Worm (Caenorhabditis elegans) whole organism, dauer: Measurements from ENCODE around the gene srj-37.

Experiments used
- unc-62 ChIP-seq: sonication (generic microtip); optimal IDR thresholded peaks from 2 replicates; lab custom pipeline; 2017; ENCODE audit warnings: missing biosample characterization, missing genetic modification reagents, missing genetic modification characterization

Gene srj-37

ce11 chrV:676090-676489, 37.7 kb downstream of the srj-37 start:
- no peak for TF ChIP-seq unc-62 (GFP tag; lab: Kevin White, UChicago)

- TF ChIP-seq unc-62 (GFP tag; lab: Kevin White, UChicago), result no peak
Observed at ce11 chrV:676550-677084, 38.2 kb downstream of the srj-37 start, which contains the start of the genes fbxa-72 and srx-21. TSS of gene fbxa-72 (minus strand) at chrV:676753. TSS of gene srx-21 (plus strand) at chrV:677034.

ce11 chrV:679663-680062, 41.2 kb downstream of the srj-37 start, which contains the start of gene srx-22:
TSS of gene srx-22 (plus strand) at chrV:679963.
- no peak for TF ChIP-seq unc-62 (GFP tag; lab: Kevin White, UChicago)

ce11 chrV:682031-682430, 43.6 kb downstream of the srj-37 start, which contains the start of gene srx-23:
TSS of gene srx-23 (plus strand) at chrV:682331.
- TF ChIP-seq unc-62 (GFP tag; lab: Kevin White, UChicago), result no peak

ce11 chrV:683858-684257, 45.4 kb downstream of the srj-37 start, which contains the start of gene F31F4.1:
TSS of gene F31F4.1 (plus strand) at chrV:684060.
- TF ChIP-seq unc-62 (GFP tag; lab: Kevin White, UChicago), result no peak

- no peak for TF ChIP-seq unc-62 (GFP tag; lab: Kevin White, UChicago)
Observed at ce11 chrV:687384-687783, 49.0 kb downstream of the srj-37 start, which contains the start of gene H25P19.1. TSS of gene H25P19.1 (plus strand) at chrV:687684.
